Fruit fly (Drosophila melanogaster) whole organism, prepupa: ENCODE results near the gene CG11382.

Experiments
- Blimp-1 ChIP-seq: fragments of 200-800 bp; sonication (Bioruptor generic); optimal IDR thresholded peaks from 3 replicates; lab custom pipeline; 2017; ENCODE audit warnings: missing biosample characterization, missing genetic modification characterization, mild to moderate bottlenecking, moderate library complexity, missing genetic modification reagents
- CG10631 ChIP-seq: fragments of 200-800 bp; sonication (Bioruptor generic); optimal IDR thresholded peaks from 2 replicates; lab custom pipeline; 2016; ENCODE audit warnings: missing biosample characterization, missing genetic modification characterization
- CG10669 ChIP-seq: fragments of 200-800 bp; sonication (Bioruptor generic); optimal IDR thresholded peaks from 3 replicates; lab custom pipeline; 2018; ENCODE audit warnings: missing biosample characterization, mild to moderate bottlenecking, missing genetic modification characterization, moderate library complexity
- CG11902 ChIP-seq: fragments of 200-800 bp; sonication (Bioruptor generic); optimal IDR thresholded peaks from 3 replicates; lab custom pipeline; 2016; ENCODE audit warnings: missing biosample characterization, missing genetic modification characterization
- CG15336 ChIP-seq: fragments of 200-800 bp; sonication (Bioruptor generic); IDR thresholded peaks from 2 replicates; pipeline ENCODE4 v1.3.6; 2022; ENCODE audit warnings: missing biosample characterization, missing genetic modification characterization
- CG16779 ChIP-seq: fragments of 200-800 bp; sonication (Bioruptor generic); optimal IDR thresholded peaks from 3 replicates; lab custom pipeline; 2017; ENCODE audit warnings: missing biosample characterization, mild to moderate bottlenecking, missing genetic modification characterization
- CG3032 ChIP-seq: fragments of 200-800 bp; optimal IDR thresholded peaks from 2 replicates; lab custom pipeline; 2019; ENCODE audit warnings: missing biosample characterization, mild to moderate bottlenecking, missing genetic modification characterization, moderate library complexity
- CG31627 ChIP-seq: fragments of 200-800 bp; sonication (Bioruptor generic); optimal IDR thresholded peaks from 3 replicates; lab custom pipeline; 2016; ENCODE audit warnings: missing biosample characterization, missing genetic modification characterization
- CG32006 ChIP-seq: fragments of 200-800 bp; sonication (Bioruptor generic); optimal IDR thresholded peaks from 3 replicates; lab custom pipeline; 2017; ENCODE audit warnings: missing biosample characterization, mild to moderate bottlenecking, missing genetic modification characterization
- CG3919 ChIP-seq: fragments of 200-800 bp; sonication (Bioruptor generic); optimal IDR thresholded peaks from 3 replicates; lab custom pipeline; 2016; ENCODE audit warnings: missing biosample characterization, missing genetic modification characterization
- CG4318 ChIP-seq: fragments of 200-800 bp; sonication (Bioruptor generic); optimal IDR thresholded peaks from 3 replicates; lab custom pipeline; 2017; ENCODE audit warnings: missing biosample characterization, mild to moderate bottlenecking, missing genetic modification characterization
- CG6163 ChIP-seq: fragments of 200-800 bp; sonication (Bioruptor generic); IDR thresholded peaks from 3 replicates; pipeline ENCODE4 v1.3.6; 2022; ENCODE audit warnings: missing biosample characterization, missing genetic modification characterization
- CG6276 ChIP-seq: fragments of 200-800 bp; sonication (Bioruptor generic); optimal IDR thresholded peaks from 2 replicates; lab custom pipeline; 2017; ENCODE audit warnings: missing biosample characterization, mild to moderate bottlenecking, missing genetic modification characterization
- CG6792 ChIP-seq: fragments of 200-800 bp; sonication (Bioruptor generic); optimal IDR thresholded peaks from 3 replicates; lab custom pipeline; 2016; ENCODE audit warnings: missing biosample characterization, missing genetic modification characterization
- CG6808 ChIP-seq: fragments of 200-800 bp; sonication (Bioruptor generic); optimal IDR thresholded peaks from 3 replicates; lab custom pipeline; 2017; ENCODE audit warnings: missing biosample characterization, missing genetic modification characterization, mild to moderate bottlenecking, moderate library complexity, missing genetic modification reagents
- CG6854 ChIP-seq: fragments of 200-800 bp; sonication (Bioruptor generic); optimal IDR thresholded peaks from 2 replicates; lab custom pipeline; 2017; ENCODE audit warnings: missing biosample characterization, mild to moderate bottlenecking, missing genetic modification characterization
- CG8119 ChIP-seq: fragments of 200-800 bp; sonication (Bioruptor generic); IDR thresholded peaks from 3 replicates; pipeline ENCODE4 v1.3.6; 2022; ENCODE audit warnings: missing biosample characterization, missing genetic modification characterization
- CG8632 ChIP-seq: fragments of 200-800 bp; sonication (Bioruptor generic); optimal IDR thresholded peaks from 3 replicates; lab custom pipeline; 2016; ENCODE audit warnings: missing biosample characterization, missing genetic modification characterization
- CG9139 ChIP-seq: fragments of 200-800 bp; sonication (Bioruptor generic); optimal IDR thresholded peaks from 3 replicates; lab custom pipeline; 2017; ENCODE audit warnings: missing biosample characterization, mild to moderate bottlenecking, missing genetic modification characterization
- Eip75B ChIP-seq: fragments of 200-800 bp; sonication (Bioruptor generic); optimal IDR thresholded peaks from 3 replicates; lab custom pipeline; 2016; ENCODE audit warnings: missing biosample characterization, missing genetic modification characterization
- Eip93F ChIP-seq: fragments of 200-800 bp; sonication (Bioruptor generic); optimal IDR thresholded peaks from 2 replicates; lab custom pipeline; 2016; ENCODE audit warnings: missing biosample characterization, mild to moderate bottlenecking, missing genetic modification characterization
- Ets21C ChIP-seq: fragments of 200-800 bp; sonication (Bioruptor generic); optimal IDR thresholded peaks from 3 replicates; lab custom pipeline; 2016; ENCODE audit warnings: missing biosample characterization, missing genetic modification characterization
- Gug ChIP-seq: fragments of 200-800 bp; sonication (Bioruptor generic); IDR thresholded peaks from 2 replicates; pipeline ENCODE4 v1.3.6; 2022; ENCODE audit warnings: missing biosample characterization, missing genetic modification characterization
- Hr38 ChIP-seq: sonication (Bioruptor generic); optimal IDR thresholded peaks from 2 replicates; lab custom pipeline; 2016; ENCODE audit warnings: missing biosample characterization, missing genetic modification characterization
- Hr39 ChIP-seq: fragments of 200-800 bp; sonication (Bioruptor generic); optimal IDR thresholded peaks from 2 replicates; lab custom pipeline; 2016; ENCODE audit warnings: missing biosample characterization, missing genetic modification characterization
- Lpt ChIP-seq: fragments of 200-800 bp; sonication (Bioruptor generic); optimal IDR thresholded peaks from 3 replicates; lab custom pipeline; 2016; ENCODE audit warnings: missing biosample characterization, missing genetic modification characterization
- Met ChIP-seq: fragments of 200-800 bp; sonication (Bioruptor generic); optimal IDR thresholded peaks from 3 replicates; lab custom pipeline; 2016; ENCODE audit warnings: missing biosample characterization, missing genetic modification characterization
- OdsH ChIP-seq: fragments of 200-800 bp; sonication (Bioruptor generic); optimal IDR thresholded peaks from 3 replicates; lab custom pipeline; 2016; ENCODE audit warnings: missing biosample characterization, missing genetic modification characterization
- Smox ChIP-seq: fragments of 200-800 bp; sonication (Bioruptor generic); optimal IDR thresholded peaks from 3 replicates; lab custom pipeline; 2016; ENCODE audit warnings: missing biosample characterization, missing genetic modification characterization
- Sox102F ChIP-seq: fragments of 200-800 bp; sonication (Bioruptor generic); optimal IDR thresholded peaks from 2 replicates; lab custom pipeline; 2016; ENCODE audit warnings: missing biosample characterization, mild to moderate bottlenecking, missing genetic modification characterization
- Sox15 ChIP-seq: fragments of 200-800 bp; sonication (Bioruptor generic); optimal IDR thresholded peaks from 3 replicates; lab custom pipeline; 2016; ENCODE audit warnings: missing biosample characterization, missing genetic modification characterization
- achi ChIP-seq: fragments of 200-800 bp; sonication (Bioruptor generic); optimal IDR thresholded peaks from 3 replicates; lab custom pipeline; 2016; ENCODE audit warnings: missing biosample characterization, missing genetic modification characterization
- cyc ChIP-seq: fragments of 200-800 bp; sonication (Bioruptor generic); optimal IDR thresholded peaks from 3 replicates; lab custom pipeline; 2016; ENCODE audit warnings: missing biosample characterization, missing genetic modification characterization
- dac ChIP-seq: fragments of 200-800 bp; sonication (Bioruptor generic); optimal IDR thresholded peaks from 2 replicates; lab custom pipeline; 2017; ENCODE audit warnings: missing biosample characterization, mild to moderate bottlenecking, missing genetic modification characterization
- dsx ChIP-seq: fragments of 200-800 bp; optimal IDR thresholded peaks from 3 replicates; lab custom pipeline; 2019; ENCODE audit warnings: missing biosample characterization, mild to moderate bottlenecking, missing genetic modification characterization, moderate library complexity; ENCODE audit not compliant: poor library complexity, severe bottlenecking
- eg ChIP-seq: fragments of 200-800 bp; sonication (Bioruptor generic); IDR thresholded peaks from 3 replicates; pipeline ENCODE4 v1.3.6; 2022; ENCODE audit warnings: missing biosample characterization, missing genetic modification characterization
- esn ChIP-seq: fragments of 200-800 bp; sonication (Bioruptor generic); optimal IDR thresholded peaks from 2 replicates; lab custom pipeline; 2016; ENCODE audit warnings: missing biosample characterization, mild to moderate bottlenecking, missing genetic modification characterization, moderate library complexity
- fd59A ChIP-seq: fragments of 200-800 bp; sonication (Bioruptor generic); optimal IDR thresholded peaks from 2 replicates; lab custom pipeline; 2017; ENCODE audit warnings: missing biosample characterization, mild to moderate bottlenecking, missing genetic modification characterization, missing genetic modification reagents
- fkh ChIP-seq: fragments of 200-800 bp; sonication (Bioruptor generic); optimal IDR thresholded peaks from 3 replicates; lab custom pipeline; 2017; ENCODE audit warnings: missing biosample characterization, mild to moderate bottlenecking, missing genetic modification characterization, moderate library complexity
- lz ChIP-seq: fragments of 200-800 bp; sonication (Bioruptor generic); optimal IDR thresholded peaks from 3 replicates; lab custom pipeline; 2016; ENCODE audit warnings: missing biosample characterization, missing genetic modification characterization
- net ChIP-seq: fragments of 200-800 bp; sonication (Bioruptor generic); optimal IDR thresholded peaks from 3 replicates; lab custom pipeline; 2016; ENCODE audit warnings: missing biosample characterization, missing genetic modification characterization
- salr ChIP-seq, 2 experiments: fragments of 200-800 bp; sonication (Bioruptor generic); optimal IDR thresholded peaks; 3 replicates each; lab custom pipeline; 2016 to 2018; ENCODE audit warnings: missing biosample characterization in 2 of 2, missing genetic modification characterization in 2 of 2, mild to moderate bottlenecking in 1 of 2
- spab ChIP-seq: fragments of 200-800 bp; sonication (Bioruptor generic); optimal IDR thresholded peaks from 2 replicates; lab custom pipeline; 2017; ENCODE audit warnings: missing biosample characterization, mild to moderate bottlenecking, missing genetic modification characterization, missing genetic modification reagents
- ss ChIP-seq, 2 experiments: fragments of 200-800 bp; sonication (Bioruptor generic); optimal IDR thresholded peaks; 2 replicates in 1 of 2; 3 replicates in 1 of 2; lab custom pipeline; 2017 to 2018; ENCODE audit warnings: mild to moderate bottlenecking in 2 of 2, missing biosample characterization in 2 of 2, missing genetic modification characterization in 2 of 2, moderate library complexity in 1 of 2
- topi ChIP-seq: fragments of 200-800 bp; sonication (Bioruptor generic); optimal IDR thresholded peaks from 3 replicates; lab custom pipeline; 2016; ENCODE audit warnings: missing biosample characterization, missing genetic modification characterization

The CG11382 gene

dm6 chrX:1239832-1240231 lies 30.1 kb downstream of the CG11382 start, which contains the start of gene CG11403 (continued):
- TF ChIP-seq achi (GFP tag; lab: Kevin White, UChicago) (no peak), CG31627 (GFP tag; lab: Kevin White, UChicago) (peak; percentile 28), salr (GFP tag; optimal IDR thresholded peaks at IDR 0.05; lab: Kevin White, UChicago) (no peak), Gug (GFP tag; lab: Robert Waterston, UW) (no peak), CG10631 (GFP tag; lab: Kevin White, UChicago) (no peak), CG32006 (GFP tag; lab: Kevin White, UChicago) (no peak), Lpt (no peak)

- TF ChIP-seq CG15336 (GFP tag; lab: Robert Waterston, UW) (no peak), CG6808 (GFP tag; lab: Kevin White, UChicago) (no peak), Blimp-1 (GFP tag; lab: Kevin White, UChicago) (no peak), dac (no peak), fd59A (GFP tag; lab: Kevin White, UChicago) (no peak), Sox102F (no peak), net (GFP tag; lab: Kevin White, UChicago) (no peak), CG9139 (GFP tag; lab: Kevin White, UChicago) (no peak)
Observed at dm6 chrX:1242049-1242448, 32.3 kb downstream of the CG11382 start.

- TF ChIP-seq cyc (GFP tag; lab: Kevin White, UChicago) = peak; percentile 89
- peak; percentile 69 to 84 for TF ChIP-seq ss (GFP tag; optimal IDR thresholded peaks at IDR 0.05; lab: Kevin White, UChicago)
- TF ChIP-seq CG8119 (GFP tag; lab: Robert Waterston, UW) = peak; percentile 58
- peak; percentile 88 for TF ChIP-seq CG10669 (GFP tag; lab: Kevin White, UChicago)
- peak; percentile 89 for TF ChIP-seq topi (GFP tag; lab: Kevin White, UChicago)
- TF ChIP-seq Eip93F (GFP tag; lab: Kevin White, UChicago) = no peak
- TF ChIP-seq CG15336 (GFP tag; lab: Robert Waterston, UW) = peak; percentile 40
- peak; percentile 60 for TF ChIP-seq CG32006 (GFP tag; lab: Kevin White, UChicago)
- peak; percentile 88 for TF ChIP-seq Eip75B (GFP tag; lab: Kevin White, UChicago)
- TF ChIP-seq Gug (GFP tag; lab: Robert Waterston, UW) = no peak
- no peak for TF ChIP-seq CG6276 (GFP tag; lab: Kevin White, UChicago)
- TF ChIP-seq achi (GFP tag; lab: Kevin White, UChicago) = peak; percentile 83
- peak; percentile 88 for TF ChIP-seq CG31627 (GFP tag; lab: Kevin White, UChicago)
- TF ChIP-seq CG3032 (tag; lab: Kevin White, UChicago) = peak; percentile 86
- peak; percentile 79 for TF ChIP-seq CG6808 (GFP tag; lab: Kevin White, UChicago)
- peak; percentile 90 for TF ChIP-seq Hr39 (GFP tag; lab: Kevin White, UChicago)
- no peak for TF ChIP-seq Hr38 (GFP tag; lab: Kevin White, UChicago)
- TF ChIP-seq salr (GFP tag; optimal IDR thresholded peaks at IDR 0.05; lab: Kevin White, UChicago) = peak; percentile 53 to 61
- TF ChIP-seq OdsH (GFP tag; lab: Kevin White, UChicago) = peak; percentile 87
- peak; percentile 86 for TF ChIP-seq dsx
- TF ChIP-seq CG4318 = no peak
- TF ChIP-seq lz (GFP tag; lab: Kevin White, UChicago) = peak; percentile 89
- peak; percentile 81 for TF ChIP-seq CG8632 (GFP tag; lab: Kevin White, UChicago)
- peak; percentile 88 for TF ChIP-seq CG6792 (GFP tag; lab: Kevin White, UChicago)
- TF ChIP-seq CG10631 (GFP tag; lab: Kevin White, UChicago) = peak; percentile 75
- TF ChIP-seq Sox102F = peak; percentile 91
- peak; percentile 86 for TF ChIP-seq Met (GFP tag; lab: Kevin White, UChicago)
- peak; percentile 85 for TF ChIP-seq CG3919 (GFP tag; lab: Kevin White, UChicago)
- TF ChIP-seq net (GFP tag; lab: Kevin White, UChicago) = peak; percentile 78
- no peak for TF ChIP-seq fkh (GFP tag; lab: Kevin White, UChicago)
- TF ChIP-seq Blimp-1 (GFP tag; lab: Kevin White, UChicago) = peak; percentile 76
- peak; percentile 45 for TF ChIP-seq Lpt
- peak; percentile 65 for TF ChIP-seq CG6854 (GFP tag; lab: Kevin White, UChicago)
- TF ChIP-seq CG6163 (GFP tag; lab: Robert Waterston, UW) = peak; percentile 74
- peak; percentile 73 for TF ChIP-seq spab (GFP tag; lab: Kevin White, UChicago)
- peak; percentile 88 for TF ChIP-seq CG11902 (GFP tag; lab: Kevin White, UChicago)
- TF ChIP-seq CG16779 (tag; lab: Kevin White, UChicago) = peak; percentile 60
- no peak for TF ChIP-seq dac
- TF ChIP-seq esn (GFP tag; lab: Kevin White, UChicago) = peak; percentile 89
- TF ChIP-seq Sox15 (GFP tag; lab: Kevin White, UChicago) = peak; percentile 87
- TF ChIP-seq eg (GFP tag; lab: Robert Waterston, UW) = no peak
- peak; percentile 87 for TF ChIP-seq Smox (GFP tag; lab: Kevin White, UChicago)
- peak; percentile 82 for TF ChIP-seq Ets21C (GFP tag; lab: Kevin White, UChicago)
- peak; percentile 72 for TF ChIP-seq CG9139 (GFP tag; lab: Kevin White, UChicago)
Observed at dm6 chrX:1248735-1249134, 39.0 kb downstream of the CG11382 start.
